Worm (Caenorhabditis elegans) whole organism, L3 larva: ENCODE measurements around the gene C03B1.6.

Experiments
- ZK546.5 ChIP-seq: sonication (generic microtip); optimal IDR thresholded peaks from 2 replicates; lab custom pipeline; 2017; ENCODE audit warnings: missing biosample characterization, missing genetic modification characterization
- fos-1 ChIP-seq: fragments of 150-350 bp; optimal IDR thresholded peaks from 2 replicates; lab custom pipeline; 2014; ENCODE audit warnings: missing biosample characterization, missing genetic modification characterization
- lin-15B ChIP-seq: fragments of 150-350 bp; optimal IDR thresholded peaks from 2 replicates; lab custom pipeline; 2014; ENCODE audit warnings: missing biosample characterization, missing genetic modification characterization
- nhr-28 ChIP-seq: fragments of 150-350 bp; optimal IDR thresholded peaks from 2 replicates; lab custom pipeline; 2014; ENCODE audit warnings: missing biosample characterization, missing genetic modification characterization
- nhr-77 ChIP-seq: fragments of 150-350 bp; optimal IDR thresholded peaks from 2 replicates; lab custom pipeline; 2014; ENCODE audit warnings: missing biosample characterization, missing genetic modification characterization
- sea-2 ChIP-seq: fragments of 150-350 bp; sonication (generic microtip); optimal IDR thresholded peaks from 4 replicates; lab custom pipeline; 2014; ENCODE audit warnings: missing biosample characterization, missing genetic modification reagents, missing genetic modification characterization

- TF ChIP-seq nhr-77 (tag; lab: Kevin White, UChicago) (no peak), fos-1 (tag; lab: Kevin White, UChicago) (no peak), lin-15B (no peak), ZK546.5 (tag; lab: Kevin White, UChicago) (no peak), sea-2 (GFP tag; lab: Kevin White, UChicago) (no peak), nhr-28 (tag; lab: Kevin White, UChicago) (no peak)
Measured at ce11 chrX:6364196-6364595, 14.1 kb downstream of the C03B1.6 start, which contains the start of gene C03B1.4.
